Worm (Caenorhabditis elegans) whole organism, L4 larva: Measurements from ENCODE around the gene clec-66.

Experiments
- F44E2.7 ChIP-seq: fragments of 200-800 bp; sonication (Bioruptor generic); IDR thresholded peaks from 2 replicates; pipeline ENCODE4 v2.1.2; 2022; ENCODE audit warnings: missing genetic modification characterization, missing compliant biosample characterization
- R02D3.7 ChIP-seq: fragments of 150-350 bp; sonication (generic microtip); optimal IDR thresholded peaks from 3 replicates; lab custom pipeline; 2014; ENCODE audit warnings: missing biosample characterization, missing genetic modification characterization
- ZK546.5 ChIP-seq, 2 experiments: sonication (generic microtip); optimal IDR thresholded peaks; 2 replicates each; lab custom pipeline; 2017; ENCODE audit warnings: missing biosample characterization in 2 of 2, missing genetic modification characterization in 2 of 2
- ama-1 ChIP-seq: fragments of 150-350 bp; optimal IDR thresholded peaks from 2 replicates; lab custom pipeline; 2014; ENCODE audit warnings: inconsistent platforms, mixed read lengths
- ces-1 ChIP-seq: fragments of 150-350 bp; sonication (generic microtip); optimal IDR thresholded peaks from 4 replicates; lab custom pipeline; 2014; ENCODE audit warnings: missing biosample characterization, missing genetic modification reagents, missing genetic modification characterization
- egl-27 ChIP-seq: sonication (generic microtip); optimal IDR thresholded peaks from 3 replicates; lab custom pipeline; 2017; ENCODE audit warnings: missing biosample characterization, missing genetic modification reagents, missing genetic modification characterization
- fos-1 ChIP-seq: fragments of 150-350 bp; optimal IDR thresholded peaks from 2 replicates; lab custom pipeline; 2014; ENCODE audit warnings: missing biosample characterization, missing genetic modification characterization
- mdl-1 ChIP-seq, 2 experiments: fragments of 150-350 bp in 1 of 2; sonication (generic microtip) in 1 of 2; optimal IDR thresholded peaks; 2 replicates each; lab custom pipeline; 2014 to 2017; ENCODE audit warnings: missing biosample characterization in 2 of 2, missing genetic modification characterization in 2 of 2
- nhr-28 ChIP-seq: fragments of 150-350 bp; optimal IDR thresholded peaks from 2 replicates; lab custom pipeline; 2014; ENCODE audit warnings: missing biosample characterization, missing genetic modification characterization
- spr-1 ChIP-seq: sonication (generic microtip); optimal IDR thresholded peaks from 2 replicates; lab custom pipeline; 2016; ENCODE audit warnings: mild to moderate bottlenecking, missing genetic modification characterization, missing compliant biosample characterization
- unc-39 ChIP-seq: sonication (generic microtip); optimal IDR thresholded peaks from 2 replicates; lab custom pipeline; 2017; ENCODE audit warnings: missing biosample characterization, missing genetic modification characterization
- zfp-3 ChIP-seq: fragments of 200-800 bp; sonication (Bioruptor generic); conservative IDR thresholded peaks from 2 replicates; pipeline ENCODE4 v1.3.6; 2022; ENCODE audit warnings: missing genetic modification reagents, missing genetic modification characterization, missing compliant biosample characterization

ce11 chrII:12866079-12866478 is 38.1 kb upstream of the clec-66 start:
- no peak for TF ChIP-seq nhr-28
- TF ChIP-seq spr-1 (tag; lab: Kevin White, UChicago) = no peak
- TF ChIP-seq unc-39 (tag; lab: Kevin White, UChicago) = no peak
- no peak for TF ChIP-seq mdl-1 (tag; optimal IDR thresholded peaks at IDR 0.05; lab: Kevin White, UChicago)
- no peak for TF ChIP-seq R02D3.7 (tag; lab: Kevin White, UChicago)
- TF ChIP-seq fos-1 (tag; lab: Kevin White, UChicago) = no peak
- no peak for TF ChIP-seq zfp-3 (GFP tag; lab: Robert Waterston, UW)
- no peak for TF ChIP-seq ZK546.5 (tag; optimal IDR thresholded peaks at IDR 0.05; lab: Kevin White, UChicago)
- TF ChIP-seq egl-27 (tag; lab: Kevin White, UChicago) = no peak
- no peak for TF ChIP-seq ces-1 (GFP tag; lab: Kevin White, UChicago)
- 0 out of 2 replicates have a peak, but pooled peaks have one; percentile 25 for TF ChIP-seq F44E2.7 (GFP tag; lab: Robert Waterston, UW)
- peak; percentile 56 for TF ChIP-seq ama-1 (lab: Kevin White, UChicago)
